Fruit fly (Drosophila melanogaster) whole organism, embryonic: ENCODE results near the gene nod.

Experiments
- ATbp ChIP-seq: fragments of 200-800 bp; sonication (Bioruptor generic); optimal IDR thresholded peaks from 2 replicates; lab custom pipeline; 2017; ENCODE audit warnings: missing biosample characterization, mild to moderate bottlenecking, missing genetic modification characterization, missing genetic modification reagents
- Aef1 ChIP-seq: fragments of 200-800 bp; sonication (Bioruptor generic); IDR thresholded peaks from 3 replicates; pipeline ENCODE4 v1.3.6; 2022; ENCODE audit warnings: missing biosample characterization, missing genetic modification characterization
- Atf3 ChIP-seq: fragments of 200-800 bp; sonication (Bioruptor generic); optimal IDR thresholded peaks from 3 replicates; lab custom pipeline; 2016; ENCODE audit warnings: missing biosample characterization, missing genetic modification characterization
- Atf6 ChIP-seq: fragments of 200-800 bp; sonication (Bioruptor generic); IDR thresholded peaks from 2 replicates; pipeline ENCODE4 v1.3.6; 2022; ENCODE audit warnings: missing biosample characterization, missing genetic modification characterization
- BtbVII ChIP-seq: fragments of 200-800 bp; sonication (Bioruptor generic); optimal IDR thresholded peaks from 3 replicates; lab custom pipeline; 2017; ENCODE audit warnings: missing biosample characterization, mild to moderate bottlenecking, missing genetic modification characterization
- CG12071 ChIP-seq: fragments of 200-800 bp; sonication (Bioruptor generic); optimal IDR thresholded peaks from 3 replicates; lab custom pipeline; 2018; ENCODE audit warnings: missing biosample characterization, mild to moderate bottlenecking, missing genetic modification characterization
- CG12659 ChIP-seq: fragments of 200-800 bp; sonication (Bioruptor generic); optimal IDR thresholded peaks from 3 replicates; lab custom pipeline; 2017; ENCODE audit warnings: mild to moderate bottlenecking, missing biosample characterization, missing genetic modification reagents, missing genetic modification characterization
- CG12769 ChIP-seq: fragments of 200-800 bp; sonication (Bioruptor generic); optimal IDR thresholded peaks from 2 replicates; lab custom pipeline; 2019; ENCODE audit warnings: missing biosample characterization, mild to moderate bottlenecking, missing genetic modification characterization, moderate library complexity
- CG13287 ChIP-seq: fragments of 200-800 bp; sonication (Bioruptor generic); IDR thresholded peaks from 2 replicates; pipeline ENCODE4 v1.3.6; 2022; ENCODE audit warnings: missing biosample characterization, missing genetic modification characterization; ENCODE audit not compliant: partially characterized antibody
- CG14860 ChIP-seq: fragments of 200-800 bp; sonication (Bioruptor generic); IDR thresholded peaks from 3 replicates; pipeline ENCODE4 v1.3.6; 2022; ENCODE audit warnings: missing biosample characterization, missing genetic modification characterization; ENCODE audit not compliant: partially characterized antibody
- CG1792 ChIP-seq: fragments of 200-800 bp; sonication (Bioruptor generic); optimal IDR thresholded peaks from 2 replicates; lab custom pipeline; 2016; ENCODE audit warnings: missing biosample characterization, missing genetic modification characterization
- CG2875 ChIP-seq: fragments of 200-800 bp; sonication (Bioruptor generic); optimal IDR thresholded peaks from 2 replicates; lab custom pipeline; 2017; ENCODE audit warnings: missing biosample characterization, mild to moderate bottlenecking, missing genetic modification characterization, missing genetic modification reagents
- CG30020 ChIP-seq: fragments of 200-800 bp; optimal IDR thresholded peaks from 2 replicates; lab custom pipeline; 2019; ENCODE audit warnings: missing biosample characterization, mild to moderate bottlenecking, missing genetic modification characterization, moderate library complexity
- CG3065 ChIP-seq: fragments of 200-800 bp; sonication (Bioruptor generic); optimal IDR thresholded peaks from 2 replicates; lab custom pipeline; 2016; ENCODE audit warnings: missing biosample characterization, missing genetic modification characterization
- CG32532 ChIP-seq: fragments of 200-800 bp; sonication (Bioruptor generic); IDR thresholded peaks from 2 replicates; pipeline ENCODE4 v1.3.6; 2022; ENCODE audit warnings: missing biosample characterization, missing genetic modification characterization
- CG3407 ChIP-seq: fragments of 200-800 bp; sonication (Bioruptor generic); optimal IDR thresholded peaks from 2 replicates; lab custom pipeline; 2018; ENCODE audit warnings: missing biosample characterization, mild to moderate bottlenecking, missing genetic modification characterization
- CG42726 ChIP-seq: fragments of 200-800 bp; sonication (Bioruptor generic); IDR thresholded peaks from 2 replicates; pipeline ENCODE4 v1.3.6; 2022; ENCODE audit warnings: missing biosample characterization, missing genetic modification characterization; ENCODE audit not compliant: partially characterized antibody
- CG4707 ChIP-seq: fragments of 200-800 bp; sonication (Bioruptor generic); optimal IDR thresholded peaks from 2 replicates; lab custom pipeline; 2018; ENCODE audit warnings: missing biosample characterization, mild to moderate bottlenecking, missing genetic modification characterization, moderate library complexity
- CG4854 ChIP-seq: fragments of 200-800 bp; sonication (Bioruptor generic); optimal IDR thresholded peaks from 2 replicates; lab custom pipeline; 2016; ENCODE audit warnings: missing biosample characterization, missing genetic modification characterization, inconsistent platforms
- CG6254 ChIP-seq: fragments of 200-800 bp; sonication (Bioruptor generic); optimal IDR thresholded peaks from 3 replicates; lab custom pipeline; 2017; ENCODE audit warnings: mild to moderate bottlenecking, missing biosample characterization, missing genetic modification reagents, missing genetic modification characterization
- CG6813 ChIP-seq: fragments of 200-800 bp; sonication (Bioruptor generic); optimal IDR thresholded peaks from 2 replicates; lab custom pipeline; 2017; ENCODE audit warnings: missing biosample characterization, missing genetic modification characterization, mild to moderate bottlenecking, moderate library complexity, missing genetic modification reagents
- CG8290 ChIP-seq, 3 experiments: fragments of 200-800 bp; sonication (Bioruptor generic); optimal IDR thresholded peaks; 2 replicates each; lab custom pipeline; 2016 to 2019; ENCODE audit warnings: missing biosample characterization in 3 of 3, missing genetic modification characterization in 3 of 3, mild to moderate bottlenecking in 2 of 3, moderate library complexity in 1 of 3
- CG9215 ChIP-seq: fragments of 200-800 bp; sonication (Bioruptor generic); IDR thresholded peaks from 2 replicates; pipeline ENCODE4 v1.3.6; 2022; ENCODE audit warnings: missing biosample characterization, missing genetic modification characterization
- CoRest ChIP-seq: fragments of 200-800 bp; sonication (Bioruptor generic); optimal IDR thresholded peaks from 3 replicates; lab custom pipeline; 2018; ENCODE audit warnings: missing biosample characterization, mild to moderate bottlenecking, missing genetic modification characterization, moderate library complexity
- D19B ChIP-seq: fragments of 200-800 bp; sonication (Bioruptor generic); optimal IDR thresholded peaks from 2 replicates; lab custom pipeline; 2017; ENCODE audit warnings: missing biosample characterization, mild to moderate bottlenecking, missing genetic modification characterization
- Dbx ChIP-seq: fragments of 200-800 bp; sonication (Bioruptor generic); IDR thresholded peaks from 3 replicates; pipeline ENCODE4 v1.3.6; 2022; ENCODE audit warnings: missing biosample characterization, missing genetic modification characterization
- E2f1 ChIP-seq: fragments of 200-800 bp; sonication (Bioruptor generic); IDR thresholded peaks from 2 replicates; pipeline ENCODE4 v1.3.6; 2022; ENCODE audit warnings: missing biosample characterization, missing genetic modification characterization
- HLHmδ ChIP-seq: fragments of 200-800 bp; sonication (Bioruptor generic); optimal IDR thresholded peaks from 2 replicates; lab custom pipeline; 2018; ENCODE audit warnings: missing biosample characterization, mild to moderate bottlenecking, missing genetic modification characterization, moderate library complexity
- Jarid2 ChIP-seq: fragments of 200-800 bp; sonication (Bioruptor generic); optimal IDR thresholded peaks from 3 replicates; lab custom pipeline; 2017; ENCODE audit warnings: mild to moderate bottlenecking, missing biosample characterization, missing genetic modification reagents, missing genetic modification characterization
- PHDP ChIP-seq: fragments of 200-800 bp; sonication (Bioruptor generic); optimal IDR thresholded peaks from 3 replicates; lab custom pipeline; 2018; ENCODE audit warnings: missing biosample characterization, mild to moderate bottlenecking, missing genetic modification characterization, moderate library complexity
- ap ChIP-seq: fragments of 200-800 bp; sonication (Bioruptor generic); IDR thresholded peaks from 2 replicates; pipeline ENCODE4 v1.3.6; 2022; ENCODE audit warnings: missing biosample characterization, missing genetic modification characterization
- ara ChIP-seq: fragments of 200-800 bp; sonication (Bioruptor generic); IDR thresholded peaks from 2 replicates; pipeline ENCODE4 v1.3.6; 2022; ENCODE audit warnings: missing biosample characterization, missing genetic modification characterization
- bsh ChIP-seq, 2 experiments: fragments of 200-800 bp; sonication (Bioruptor generic); optimal IDR thresholded peaks; 2 replicates each; lab custom pipeline; 2017 to 2018; ENCODE audit warnings: mild to moderate bottlenecking in 2 of 2, missing biosample characterization in 2 of 2, missing genetic modification characterization in 2 of 2, moderate library complexity in 1 of 2
- chm ChIP-seq: fragments of 200-800 bp; sonication (Bioruptor generic); IDR thresholded peaks from 2 replicates; pipeline ENCODE4 v1.3.6; 2022; ENCODE audit warnings: missing biosample characterization, missing genetic modification characterization
- dysf ChIP-seq: fragments of 200-800 bp; sonication (Bioruptor generic); IDR thresholded peaks from 3 replicates; pipeline ENCODE4 v1.3.6; 2022; ENCODE audit warnings: missing biosample characterization, missing genetic modification characterization
- fd3F ChIP-seq: fragments of 200-800 bp; sonication (Bioruptor generic); optimal IDR thresholded peaks from 2 replicates; lab custom pipeline; 2018; ENCODE audit warnings: missing biosample characterization, mild to moderate bottlenecking, missing genetic modification characterization, moderate library complexity
- gce ChIP-seq: fragments of 200-800 bp; sonication (Bioruptor generic); IDR thresholded peaks from 3 replicates; pipeline ENCODE4 v1.3.6; 2022; ENCODE audit warnings: missing biosample characterization, missing genetic modification characterization
- her ChIP-seq: fragments of 200-800 bp; sonication (Bioruptor generic); optimal IDR thresholded peaks from 2 replicates; lab custom pipeline; 2016; ENCODE audit warnings: missing biosample characterization, missing genetic modification characterization
- jing ChIP-seq: fragments of 200-800 bp; sonication (Bioruptor generic); optimal IDR thresholded peaks from 2 replicates; lab custom pipeline; 2018; ENCODE audit warnings: missing biosample characterization, mild to moderate bottlenecking, missing genetic modification characterization
- jumu ChIP-seq: fragments of 200-800 bp; sonication (Bioruptor generic); optimal IDR thresholded peaks from 3 replicates; lab custom pipeline; 2016; ENCODE audit warnings: missing biosample characterization, missing genetic modification characterization
- kay ChIP-seq: fragments of 200-800 bp; sonication (Bioruptor generic); optimal IDR thresholded peaks from 2 replicates; lab custom pipeline; 2016; ENCODE audit warnings: missing biosample characterization, missing genetic modification characterization
- nmo ChIP-seq: fragments of 200-800 bp; sonication (Bioruptor generic); optimal IDR thresholded peaks from 2 replicates; lab custom pipeline; 2018; ENCODE audit warnings: missing biosample characterization, mild to moderate bottlenecking, missing genetic modification characterization, moderate library complexity
- odd ChIP-seq: fragments of 200-800 bp; sonication (Bioruptor generic); optimal IDR thresholded peaks from 2 replicates; lab custom pipeline; 2017; ENCODE audit warnings: missing biosample characterization, mild to moderate bottlenecking, missing genetic modification characterization
- otp ChIP-seq: fragments of 200-800 bp; sonication (Bioruptor generic); IDR thresholded peaks from 3 replicates; pipeline ENCODE4, ENCODE4 v1.3.6; 2022; ENCODE audit warnings: missing biosample characterization, missing genetic modification characterization
- row ChIP-seq: fragments of 200-800 bp; sonication (Bioruptor generic); IDR thresholded peaks from 3 replicates; pipeline ENCODE4 v1.3.6; 2022; ENCODE audit warnings: missing biosample characterization, missing genetic modification characterization
- run ChIP-seq: fragments of 200-800 bp; sonication (Bioruptor generic); optimal IDR thresholded peaks from 3 replicates; lab custom pipeline; 2018; ENCODE audit warnings: missing biosample characterization, mild to moderate bottlenecking, missing genetic modification characterization
- shn ChIP-seq: fragments of 200-800 bp; sonication (Bioruptor generic); optimal IDR thresholded peaks from 3 replicates; lab custom pipeline; 2016; ENCODE audit warnings: missing biosample characterization, missing genetic modification characterization
- sna ChIP-seq: fragments of 200-800 bp; sonication (Bioruptor generic); IDR thresholded peaks from 2 replicates; pipeline ENCODE4 v1.3.6; 2022; ENCODE audit warnings: missing biosample characterization, missing genetic modification characterization; ENCODE audit not compliant: partially characterized antibody
- sob ChIP-seq: fragments of 200-800 bp; sonication (Bioruptor generic); IDR thresholded peaks from 2 replicates; pipeline ENCODE4 v1.3.6; 2022; ENCODE audit warnings: missing biosample characterization, missing genetic modification characterization
- vfl ChIP-seq: fragments of 200-800 bp; sonication (Bioruptor generic); optimal IDR thresholded peaks from 2 replicates; lab custom pipeline; 2016; ENCODE audit warnings: missing biosample characterization, missing genetic modification characterization

Gene nod

dm6 chrX:11558389-11558908 is 22.1 kb upstream of the nod start, which contains the start of gene CG1572 (continued):
- TF ChIP-seq odd (no peak), CG30020 (tag; lab: Kevin White, UChicago) (no peak), jumu (no peak), run (tag; lab: Kevin White, UChicago) (no peak), E2f1 (0 out of 2 replicates have a peak, but pooled peaks have one; percentile 9), PHDP (no peak), nmo (GFP tag; lab: Kevin White, UChicago) (no peak), her (GFP tag; lab: Kevin White, UChicago) (peak; percentile 35), dysf (GFP tag; lab: Robert Waterston, UW) (no peak), row (GFP tag; lab: Robert Waterston, UW) (peak; percentile 78), Dbx (GFP tag; lab: Robert Waterston, UW) (peak; percentile 49; the same call in 2 of the 3 replicates), Jarid2 (GFP tag; lab: Kevin White, UChicago) (peak; percentile 57), ATbp (GFP tag; lab: Kevin White, UChicago) (no peak), CG6813 (GFP tag; lab: Kevin White, UChicago) (no peak), CG6254 (GFP tag; lab: Kevin White, UChicago) (no peak), kay (GFP tag; lab: Kevin White, UChicago) (no peak), sob (GFP tag; lab: Robert Waterston, UW) (no peak), Atf6 (no peak), otp (GFP tag; lab: Robert Waterston, UW) (no peak), BtbVII (GFP tag; lab: Kevin White, UChicago) (peak; percentile 25), CG2875 (GFP tag; lab: Kevin White, UChicago) (no peak), CG12659 (GFP tag; lab: Kevin White, UChicago) (no peak), CoRest (no peak), gce (GFP tag; lab: Robert Waterston, UW) (no peak), CG8290 (GFP tag; optimal IDR thresholded peaks at IDR 0.05; lab: Kevin White, UChicago) (no peak), CG8290 (tag; optimal IDR thresholded peaks at IDR 0.05; lab: Kevin White, UChicago) (no peak), jing (no peak), Aef1 (no peak), CG32532 (GFP tag; lab: Robert Waterston, UW) (peak; percentile 42), CG12769 (tag; lab: Kevin White, UChicago) (peak; percentile 21), HLHmδ (GFP tag; lab: Kevin White, UChicago) (no peak), CG3407 (GFP tag; lab: Kevin White, UChicago) (no peak), Atf3 (GFP tag; lab: Kevin White, UChicago) (peak; percentile 30), bsh (GFP tag; optimal IDR thresholded peaks at IDR 0.05; lab: Kevin White, UChicago) (no peak), CG9215 (GFP tag; lab: Robert Waterston, UW) (no peak), chm (GFP tag; lab: Robert Waterston, UW) (peak; percentile 23; the same call in 1 of the 2 replicates), ap (GFP tag; lab: Robert Waterston, UW) (no peak), CG1792 (no peak), CG42726 (GFP tag; lab: Robert Waterston, UW) (peak; percentile 59; the same call in 1 of the 2 replicates), sna (GFP tag; lab: Robert Waterston, UW) (no peak), CG12071 (GFP tag; lab: Kevin White, UChicago) (no peak), CG4707 (GFP tag; lab: Kevin White, UChicago) (no peak), ara (GFP tag; lab: Robert Waterston, UW) (no peak), shn (GFP tag; lab: Kevin White, UChicago) (no peak), D19B (GFP tag; lab: Kevin White, UChicago) (peak; percentile 78), vfl (GFP tag; lab: Kevin White, UChicago) (no peak), fd3F (no peak), CG4854 (GFP tag; lab: Kevin White, UChicago) (no peak), CG13287 (GFP tag; lab: Robert Waterston, UW) (peak; percentile 8; the same call in 1 of the 2 replicates), CG14860 (GFP tag; lab: Robert Waterston, UW) (no peak), CG3065 (GFP tag; lab: Kevin White, UChicago) (no peak)
